Fruit fly (Drosophila melanogaster) whole organism, embryonic: ENCODE measurements around the gene Ctr1A.

ENCODE experiments used
- Abd-B ChIP-seq: fragments of 200-800 bp; sonication (Bioruptor generic); optimal IDR thresholded peaks from 2 replicates; lab custom pipeline; 2018; ENCODE audit warnings: missing biosample characterization, mild to moderate bottlenecking, missing genetic modification characterization, moderate library complexity
- Antp ChIP-seq: fragments of 200-800 bp; sonication (Bioruptor generic); optimal IDR thresholded peaks from 3 replicates; lab custom pipeline; 2016; ENCODE audit warnings: missing biosample characterization, missing genetic modification characterization
- CG11093 ChIP-seq: fragments of 200-800 bp; sonication (Bioruptor generic); IDR thresholded peaks from 3 replicates; pipeline ENCODE4 v1.3.6; 2022; ENCODE audit warnings: missing biosample characterization, missing genetic modification characterization
- CG12942 ChIP-seq: fragments of 200-800 bp; sonication (Bioruptor generic); optimal IDR thresholded peaks from 3 replicates; lab custom pipeline; 2016; ENCODE audit warnings: missing biosample characterization, missing genetic modification characterization
- CG13424 ChIP-seq: fragments of 200-800 bp; sonication (Bioruptor generic); optimal IDR thresholded peaks from 2 replicates; lab custom pipeline; 2019; ENCODE audit warnings: missing biosample characterization, mild to moderate bottlenecking, missing genetic modification characterization, moderate library complexity
- CG13775 ChIP-seq: fragments of 200-800 bp; sonication (Bioruptor generic); optimal IDR thresholded peaks from 3 replicates; lab custom pipeline; 2017; ENCODE audit warnings: missing biosample characterization, mild to moderate bottlenecking, missing genetic modification characterization
- CG13894 ChIP-seq: fragments of 200-800 bp; sonication (Bioruptor generic); optimal IDR thresholded peaks from 3 replicates; lab custom pipeline; 2018; ENCODE audit warnings: missing biosample characterization, mild to moderate bottlenecking, missing genetic modification characterization, moderate library complexity
- CG14441 ChIP-seq: fragments of 200-800 bp; sonication (Bioruptor generic); IDR thresholded peaks from 2 replicates; pipeline ENCODE4 v1.3.6; 2022; ENCODE audit warnings: missing biosample characterization, missing genetic modification characterization
- CG15601 ChIP-seq: fragments of 200-800 bp; sonication (Bioruptor generic); optimal IDR thresholded peaks from 3 replicates; lab custom pipeline; 2019; ENCODE audit warnings: missing biosample characterization, mild to moderate bottlenecking, missing genetic modification characterization, moderate library complexity
- CG1603 ChIP-seq: fragments of 200-800 bp; sonication (Bioruptor generic); optimal IDR thresholded peaks from 2 replicates; lab custom pipeline; 2019; ENCODE audit warnings: missing biosample characterization, mild to moderate bottlenecking, missing genetic modification characterization, moderate library complexity
- CG17359 ChIP-seq: fragments of 200-800 bp; sonication (Bioruptor generic); optimal IDR thresholded peaks from 3 replicates; lab custom pipeline; 2018; ENCODE audit warnings: missing biosample characterization, mild to moderate bottlenecking, missing genetic modification characterization, moderate library complexity
- CG1792 ChIP-seq: fragments of 200-800 bp; sonication (Bioruptor generic); optimal IDR thresholded peaks from 2 replicates; lab custom pipeline; 2016; ENCODE audit warnings: missing biosample characterization, missing genetic modification characterization
- CG3163 ChIP-seq: fragments of 200-800 bp; sonication (Bioruptor generic); optimal IDR thresholded peaks from 3 replicates; lab custom pipeline; 2016; ENCODE audit warnings: missing biosample characterization, missing genetic modification characterization
- CG3838 ChIP-seq: fragments of 200-800 bp; sonication (Bioruptor generic); optimal IDR thresholded peaks from 3 replicates; lab custom pipeline; 2016; ENCODE audit warnings: missing biosample characterization, missing genetic modification characterization
- CG6689 ChIP-seq: fragments of 200-800 bp; sonication (Bioruptor generic); IDR thresholded peaks from 2 replicates; pipeline ENCODE4 v1.3.6; 2022; ENCODE audit warnings: missing biosample characterization, missing genetic modification characterization
- CG8478 ChIP-seq: fragments of >200 bp; optimal IDR thresholded peaks from 2 replicates; lab custom pipeline; 2018
- CG9797 ChIP-seq: fragments of 200-800 bp; sonication (Bioruptor generic); optimal IDR thresholded peaks from 3 replicates; lab custom pipeline; 2018; ENCODE audit warnings: missing biosample characterization, mild to moderate bottlenecking, missing genetic modification characterization
- CG9817 ChIP-seq: fragments of 200-800 bp; sonication (Bioruptor generic); optimal IDR thresholded peaks from 2 replicates; lab custom pipeline; 2018; ENCODE audit warnings: missing biosample characterization, mild to moderate bottlenecking, missing genetic modification characterization, moderate library complexity
- Dref ChIP-seq: fragments of 200-800 bp; sonication (Bioruptor generic); IDR thresholded peaks from 2 replicates; pipeline ENCODE4 v1.3.6; 2022; ENCODE audit warnings: missing biosample characterization, missing genetic modification characterization
- Ets97D ChIP-seq: fragments of 200-800 bp; sonication (Bioruptor generic); optimal IDR thresholded peaks from 3 replicates; lab custom pipeline; 2016; ENCODE audit warnings: missing biosample characterization, missing genetic modification characterization
- HLH54F ChIP-seq: fragments of 200-800 bp; sonication (Bioruptor generic); optimal IDR thresholded peaks from 3 replicates; lab custom pipeline; 2016; ENCODE audit warnings: missing biosample characterization, missing genetic modification characterization
- Med ChIP-seq: fragments of 200-800 bp; sonication (Bioruptor generic); peaks from one replicate; lab custom pipeline; 2016; ENCODE audit warnings: missing biosample characterization, missing genetic modification characterization, mild to moderate bottlenecking, inconsistent platforms, moderate library complexity
- Nf-YB ChIP-seq: fragments of 200-800 bp; sonication (Bioruptor generic); optimal IDR thresholded peaks from 3 replicates; lab custom pipeline; 2019; ENCODE audit warnings: missing biosample characterization, mild to moderate bottlenecking, missing genetic modification characterization, moderate library complexity
- Pdp1 ChIP-seq, 2 experiments: fragments of 200-800 bp; sonication (Bioruptor generic); optimal IDR thresholded peaks; 3 replicates each; lab custom pipeline; 2016; ENCODE audit warnings: missing biosample characterization in 2 of 2, missing genetic modification characterization in 2 of 2, mild to moderate bottlenecking in 1 of 2, moderate library complexity in 1 of 2
- Rfx ChIP-seq: fragments of 200-800 bp; sonication (Bioruptor generic); IDR thresholded peaks from 2 replicates; pipeline ENCODE4 v1.3.6; 2022; ENCODE audit warnings: missing biosample characterization, missing genetic modification characterization
- Rx ChIP-seq: fragments of 200-800 bp; sonication (Bioruptor generic); IDR thresholded peaks from 2 replicates; pipeline ENCODE4 v1.3.6; 2022; ENCODE audit warnings: missing biosample characterization, missing genetic modification characterization
- ash1 ChIP-seq: fragments of 200-800 bp; sonication (Bioruptor generic); optimal IDR thresholded peaks from 2 replicates; lab custom pipeline; 2018; ENCODE audit warnings: missing biosample characterization, mild to moderate bottlenecking, missing genetic modification characterization
- bab2 ChIP-seq: fragments of 200-800 bp; sonication (Bioruptor generic); optimal IDR thresholded peaks from 2 replicates; lab custom pipeline; 2016; ENCODE audit warnings: missing biosample characterization, missing genetic modification characterization
- croc ChIP-seq: fragments of 200-800 bp; sonication (Bioruptor generic); conservative IDR thresholded peaks from 3 replicates; pipeline ENCODE4 v1.3.6; 2022; ENCODE audit warnings: missing biosample characterization, missing genetic modification characterization
- crol ChIP-seq: fragments of 200-800 bp; sonication (Bioruptor generic); IDR thresholded peaks from 2 replicates; pipeline ENCODE4 v1.3.6; 2022; ENCODE audit warnings: missing biosample characterization, missing genetic modification characterization
- dan ChIP-seq: fragments of 200-800 bp; sonication (Bioruptor generic); IDR thresholded peaks from 2 replicates; pipeline ENCODE4 v1.3.6; 2022; ENCODE audit warnings: missing biosample characterization, missing genetic modification characterization
- hbn ChIP-seq: fragments of 200-800 bp; sonication (Bioruptor generic); IDR thresholded peaks from 2 replicates; pipeline ENCODE4 v1.3.6; 2022; ENCODE audit warnings: missing biosample characterization, missing genetic modification characterization; ENCODE audit not compliant: partially characterized antibody
- ind ChIP-seq: fragments of 200-800 bp; sonication (Bioruptor generic); optimal IDR thresholded peaks from 3 replicates; lab custom pipeline; 2016; ENCODE audit warnings: missing biosample characterization, missing genetic modification characterization
- lmd ChIP-seq: fragments of 200-800 bp; sonication (Bioruptor generic); IDR thresholded peaks from 2 replicates; pipeline ENCODE4 v1.3.6; 2022; ENCODE audit warnings: missing biosample characterization, missing genetic modification characterization
- lov ChIP-seq, 2 experiments: fragments of 200-800 bp in 1 of 2; fragments of >200 bp in 1 of 2; sonication (Bioruptor generic) in 1 of 2; IDR thresholded peaks in 1 of 2; optimal IDR thresholded peaks in 1 of 2; 2 replicates in 1 of 2; 3 replicates in 1 of 2; pipeline versions ENCODE4 v1.3.6 to Lab custom; 2017 to 2022; ENCODE audit warnings: missing biosample characterization in 1 of 2, missing genetic modification characterization in 1 of 2
- nmo ChIP-seq: fragments of 200-800 bp; sonication (Bioruptor generic); optimal IDR thresholded peaks from 2 replicates; lab custom pipeline; 2018; ENCODE audit warnings: missing biosample characterization, mild to moderate bottlenecking, missing genetic modification characterization, moderate library complexity
- phol ChIP-seq: fragments of 200-800 bp; sonication (Bioruptor generic); optimal IDR thresholded peaks from 3 replicates; lab custom pipeline; 2018; ENCODE audit warnings: missing biosample characterization, mild to moderate bottlenecking, missing genetic modification characterization, moderate library complexity
- pzg ChIP-seq: fragments of 200-800 bp; sonication (Bioruptor generic); optimal IDR thresholded peaks from 3 replicates; lab custom pipeline; 2018; ENCODE audit warnings: missing biosample characterization, mild to moderate bottlenecking, missing genetic modification characterization, moderate library complexity
- sens ChIP-seq: fragments of 200-800 bp; sonication (Bioruptor generic); peaks from one replicate; lab custom pipeline; 2016; ENCODE audit warnings: missing biosample characterization, missing genetic modification characterization
- shn ChIP-seq: fragments of 200-800 bp; sonication (Bioruptor generic); optimal IDR thresholded peaks from 3 replicates; lab custom pipeline; 2016; ENCODE audit warnings: missing biosample characterization, missing genetic modification characterization
- slou ChIP-seq: fragments of 200-800 bp; sonication (Bioruptor generic); optimal IDR thresholded peaks from 3 replicates; lab custom pipeline; 2016; ENCODE audit warnings: missing biosample characterization, missing genetic modification characterization
- sna ChIP-seq: fragments of 200-800 bp; sonication (Bioruptor generic); IDR thresholded peaks from 2 replicates; pipeline ENCODE4 v1.3.6; 2022; ENCODE audit warnings: missing biosample characterization, missing genetic modification characterization; ENCODE audit not compliant: partially characterized antibody
- tx ChIP-seq: fragments of 200-800 bp; sonication (Bioruptor generic); optimal IDR thresholded peaks from 2 replicates; lab custom pipeline; 2016; ENCODE audit warnings: missing biosample characterization, missing genetic modification characterization
- vvl ChIP-seq: fragments of 200-800 bp; sonication (Bioruptor generic); IDR thresholded peaks from 2 replicates; pipeline ENCODE4 v1.3.6; 2022; ENCODE audit warnings: missing biosample characterization, missing genetic modification characterization
- z ChIP-seq: fragments of 200-800 bp; sonication (Bioruptor generic); IDR thresholded peaks from 3 replicates; pipeline ENCODE4 v1.3.6; 2022; ENCODE audit warnings: missing biosample characterization, missing genetic modification characterization

Gene Ctr1A

dm6 chrX:6642593-6643257 is 18.7 kb upstream of the Ctr1A start (continued):
- TF ChIP-seq CG6689 (peak; percentile 38; the same call in 1 of the 2 replicates), bab2 (peak; percentile 14), CG17359 (peak; percentile 6), CG8478 (lab: Kevin White, UChicago) (no peak), Pdp1 (GFP tag; optimal IDR thresholded peaks at IDR 0.05; lab: Kevin White, UChicago) (peak in 1 of 2 experiments; percentile 52)

- TF ChIP-seq Rx (GFP tag; lab: Robert Waterston, UW): no peak
- TF ChIP-seq sens (GFP tag; lab: Kevin White, UChicago): peak; percentile 53
- peak; percentile 22 for TF ChIP-seq Med (GFP tag; lab: Kevin White, UChicago)
Measured at dm6 chrX:6646846-6647245, 14.6 kb upstream of the Ctr1A start.

DNA sequence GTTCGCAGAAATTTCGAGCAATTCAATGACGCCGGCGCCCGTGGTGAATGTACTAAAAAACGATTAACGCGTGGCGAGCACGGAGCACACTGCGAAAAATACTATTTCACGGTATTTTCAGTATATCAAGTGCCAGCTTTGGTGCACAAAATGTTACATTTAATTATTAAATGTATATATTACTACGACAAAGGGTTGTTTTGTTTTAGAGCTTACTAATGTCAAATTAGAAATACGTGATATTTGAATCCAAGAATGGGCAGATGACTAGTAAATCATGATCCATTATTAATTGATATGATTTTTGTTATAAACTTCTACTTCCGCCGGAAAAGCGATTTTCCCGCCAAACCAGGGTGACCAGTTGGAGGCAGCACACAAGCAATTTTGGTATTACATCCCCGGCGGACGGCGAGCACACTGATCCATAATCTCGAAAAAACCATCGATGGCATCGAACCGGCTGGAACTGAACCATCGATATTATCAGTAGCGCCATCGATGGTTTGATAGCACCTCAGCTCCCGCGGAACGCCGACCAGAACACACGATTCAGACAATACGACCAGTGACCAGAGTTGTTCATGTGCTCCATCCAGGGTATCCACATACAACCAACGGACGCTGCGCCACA is 7.1 kb upstream of the Ctr1A start, which contains the start of the genes CG3226 and Cdc7:
Gene CG3226 (minus strand): TSS at position 51 of the 634 bp plus-strand sequence.
Gene Cdc7 (plus strand): TSS at position 344 of the 634 bp plus-strand sequence.
- TF ChIP-seq shn (GFP tag; lab: Kevin White, UChicago): peak; percentile 65
- peak; percentile 81 for TF ChIP-seq pzg (GFP tag; lab: Kevin White, UChicago)
- peak; percentile 87 for TF ChIP-seq CG13775 (GFP tag; lab: Kevin White, UChicago)
- peak; percentile 80 for TF ChIP-seq Dref
- TF ChIP-seq ash1 (GFP tag; lab: Kevin White, UChicago): peak; percentile 66
- TF ChIP-seq CG8478 (lab: Kevin White, UChicago): no peak
- TF ChIP-seq croc (GFP tag; lab: Robert Waterston, UW): peak; percentile 44; the same call in 2 of the 3 replicates
- no peak for TF ChIP-seq dan (GFP tag; lab: Robert Waterston, UW)
- peak; percentile 63; the same call in 1 of the 2 replicates for TF ChIP-seq hbn (GFP tag; lab: Robert Waterston, UW)
- TF ChIP-seq CG11093 (GFP tag; lab: Robert Waterston, UW): no peak
- TF ChIP-seq CG9797: peak; percentile 86
- TF ChIP-seq slou (GFP tag; lab: Kevin White, UChicago): peak; percentile 57
- no peak for TF ChIP-seq Abd-B (GFP tag; lab: Kevin White, UChicago)
- peak; percentile 55; the same call in 1 of the 2 replicates for TF ChIP-seq sna (GFP tag; lab: Robert Waterston, UW)
- no peak for TF ChIP-seq tx (GFP tag; lab: Kevin White, UChicago)
- peak; percentile 50 for TF ChIP-seq CG3163 (GFP tag; lab: Kevin White, UChicago)
- TF ChIP-seq Antp (GFP tag; lab: Kevin White, UChicago): peak; percentile 22
- TF ChIP-seq CG3838 (GFP tag; lab: Kevin White, UChicago): peak; percentile 35
- peak; percentile 98 for TF ChIP-seq Ets97D (GFP tag; lab: Kevin White, UChicago)
- peak; percentile 38 for TF ChIP-seq CG13894 (tag; lab: Kevin White, UChicago)
- peak; percentile 83 for TF ChIP-seq Rfx (GFP tag; lab: Robert Waterston, UW)
- no peak for TF ChIP-seq CG1792 (GFP tag; lab: Kevin White, UChicago)
- TF ChIP-seq Pdp1 (GFP tag; optimal IDR thresholded peaks at IDR 0.05; lab: Kevin White, UChicago): peak; percentile 31 to 43
- peak; percentile 64 for TF ChIP-seq CG9817 (tag; lab: Kevin White, UChicago)
- peak; percentile 28 for TF ChIP-seq HLH54F (GFP tag; lab: Kevin White, UChicago)
- TF ChIP-seq nmo (GFP tag; lab: Kevin White, UChicago): peak; percentile 72
- TF ChIP-seq phol (tag; lab: Kevin White, UChicago): peak; percentile 74
- TF ChIP-seq crol (GFP tag; lab: Robert Waterston, UW): no peak; the same call in 1 of the 2 replicates
- peak; percentile 26 for TF ChIP-seq ind
- TF ChIP-seq lov (optimal IDR thresholded peaks at IDR 0.05; lab: Kevin White, UChicago): no peak
- TF ChIP-seq lov (GFP tag; IDR thresholded peaks at IDR 0.05; lab: Robert Waterston, UW): 0 out of 3 replicates have a peak, but pooled peaks have one; percentile 46
- peak; percentile 42 for TF ChIP-seq CG13424
- peak; percentile 39; the same call in 1 of the 2 replicates for TF ChIP-seq lmd (GFP tag; lab: Robert Waterston, UW)
- peak; percentile 78 for TF ChIP-seq vvl (GFP tag; lab: Robert Waterston, UW)
- peak; percentile 71 for TF ChIP-seq CG15601 (tag; lab: Kevin White, UChicago)
- peak; percentile 73 for TF ChIP-seq CG1603
- no peak for TF ChIP-seq CG12942
- peak; percentile 59 for TF ChIP-seq Nf-YB (GFP tag; lab: Kevin White, UChicago)
- TF ChIP-seq z: no peak
- TF ChIP-seq CG14441 (GFP tag; lab: Robert Waterston, UW): peak; percentile 44; the same call in 1 of the 2 replicates
